Fruit fly (Drosophila melanogaster): ENCODE data around the gene CG4313.

CG4313 gene

dm6 chrX:2011288-2012120, 30.2 kb upstream of the CG4313 start (continued):
- TF ChIP-seq fkh (GFP tag; optimal IDR thresholded peaks at IDR 0.05) (no peak), CG8632 (GFP tag; optimal IDR thresholded peaks at IDR 0.05) (peak; percentile 60), topi (GFP tag; optimal IDR thresholded peaks at IDR 0.05) (peak; percentile 37), Sox102F (GFP tag; optimal IDR thresholded peaks at IDR 0.05) (peak; percentile 59), Ets96B (tag; optimal IDR thresholded peaks at IDR 0.05) (peak; percentile 40), ss (GFP tag; optimal IDR thresholded peaks at IDR 0.05) (no peak), CG6276 (GFP tag; optimal IDR thresholded peaks at IDR 0.05) (peak; percentile 54), acj6 (GFP tag; optimal IDR thresholded peaks at IDR 0.05) (peak; percentile 57), CG6808 (GFP tag; optimal IDR thresholded peaks at IDR 0.05) (peak; percentile 16), Eip93F (GFP tag; optimal IDR thresholded peaks at IDR 0.05) (no peak), Hr4 (GFP tag; optimal IDR thresholded peaks at IDR 0.05) (peak; percentile 79), fd85E (GFP tag; optimal IDR thresholded peaks at IDR 0.05) (no peak), esn (GFP tag; optimal IDR thresholded peaks at IDR 0.05) (peak; percentile 68), CG3032 (tag; optimal IDR thresholded peaks at IDR 0.05) (peak; percentile 15), OdsH (GFP tag; optimal IDR thresholded peaks at IDR 0.05) (peak; percentile 70), dac (GFP tag; optimal IDR thresholded peaks at IDR 0.05) (no peak), Sox15 (GFP tag; optimal IDR thresholded peaks at IDR 0.05) (peak; percentile 31), CG8119 (GFP tag; IDR thresholded peaks at IDR 0.05) (peak; percentile 50; the same call in 2 of the 3 replicates)

- TF ChIP-seq Met (GFP tag; optimal IDR thresholded peaks at IDR 0.05) (no peak), CG8119 (GFP tag; IDR thresholded peaks at IDR 0.05) (peak; percentile 36; the same call in 1 of the 3 replicates), CG6163 (GFP tag; IDR thresholded peaks at IDR 0.05) (peak; percentile 60), ss (GFP tag; optimal IDR thresholded peaks at IDR 0.05) (peak in 1 of 2 experiments; percentile 28), Eip78C (GFP tag) (peak; percentile 1)
Measured at dm6 chrX:2012121-2012452, 29.6 kb upstream of the CG4313 start.

dm6 chrX:2012837-2013236, 28.8 kb upstream of the CG4313 start:
- 0 out of 2 replicates have a peak, but pooled peaks have one; percentile 14 for TF ChIP-seq CG11294 (GFP tag; IDR thresholded peaks at IDR 0.05)
- no peak for TF ChIP-seq Ets21C (GFP tag; optimal IDR thresholded peaks at IDR 0.05)
- TF ChIP-seq acj6 (GFP tag; optimal IDR thresholded peaks at IDR 0.05), result no peak
- peak; percentile 43 for TF ChIP-seq Blimp-1 (GFP tag; optimal IDR thresholded peaks at IDR 0.05)
- TF ChIP-seq CG34406 (GFP tag; optimal IDR thresholded peaks at IDR 0.05), result peak; percentile 13
- peak; percentile 26; the same call in 1 of the 2 replicates for TF ChIP-seq CG15336 (GFP tag; IDR thresholded peaks at IDR 0.05)
- TF ChIP-seq pdm3 (GFP tag; optimal IDR thresholded peaks at IDR 0.05), result no peak
- no peak for TF ChIP-seq Lpt (GFP tag; optimal IDR thresholded peaks at IDR 0.05)
- no peak for TF ChIP-seq CG4318 (GFP tag; optimal IDR thresholded peaks at IDR 0.05)
- no peak for TF ChIP-seq CG6276 (GFP tag; optimal IDR thresholded peaks at IDR 0.05)
- no peak for TF ChIP-seq CG8319 (GFP tag; optimal IDR thresholded peaks at IDR 0.05)
- TF ChIP-seq CG31627 (GFP tag; optimal IDR thresholded peaks at IDR 0.05), result peak; percentile 19
- TF ChIP-seq Hr39 (GFP tag; optimal IDR thresholded peaks at IDR 0.05), result no peak
- no peak for TF ChIP-seq dac (GFP tag; optimal IDR thresholded peaks at IDR 0.05)
- TF ChIP-seq spab (GFP tag; optimal IDR thresholded peaks at IDR 0.05), result peak; percentile 48
- TF ChIP-seq CG8632 (GFP tag; optimal IDR thresholded peaks at IDR 0.05), result peak; percentile 32
- TF ChIP-seq CG6792 (GFP tag; optimal IDR thresholded peaks at IDR 0.05), result peak; percentile 51
- no peak for TF ChIP-seq CG10631 (GFP tag; optimal IDR thresholded peaks at IDR 0.05)
- peak; percentile 37 for TF ChIP-seq CG16779 (tag; optimal IDR thresholded peaks at IDR 0.05)
- TF ChIP-seq Sox14 (GFP tag; optimal IDR thresholded peaks at IDR 0.05), result peak; percentile 49
- TF ChIP-seq CG7368 (GFP tag; optimal IDR thresholded peaks at IDR 0.05), result peak; percentile 73
- no peak for TF ChIP-seq CG32006 (GFP tag; optimal IDR thresholded peaks at IDR 0.05)
- TF ChIP-seq Eip93F (GFP tag; optimal IDR thresholded peaks at IDR 0.05), result no peak
- TF ChIP-seq fd85E (GFP tag; optimal IDR thresholded peaks at IDR 0.05), result peak; percentile 34
- TF ChIP-seq vri (GFP tag; optimal IDR thresholded peaks at IDR 0.05), result no peak
- TF ChIP-seq CG6808 (GFP tag; optimal IDR thresholded peaks at IDR 0.05), result peak; percentile 75
- TF ChIP-seq Eip78C (GFP tag), result peak; percentile 80
- peak; percentile 39 for TF ChIP-seq lz (GFP tag; optimal IDR thresholded peaks at IDR 0.05)
- peak; percentile 74 for TF ChIP-seq CG6854 (GFP tag; optimal IDR thresholded peaks at IDR 0.05)
- no peak for TF ChIP-seq Ets96B (tag; optimal IDR thresholded peaks at IDR 0.05)
- peak; percentile 37 for TF ChIP-seq dsx (GFP tag; optimal IDR thresholded peaks at IDR 0.05; ENCODE audit: poor library complexity, severe bottlenecking)
- no peak for TF ChIP-seq OdsH (GFP tag; optimal IDR thresholded peaks at IDR 0.05)
- no peak for TF ChIP-seq fkh (GFP tag; optimal IDR thresholded peaks at IDR 0.05)
- no peak for TF ChIP-seq topi (GFP tag; optimal IDR thresholded peaks at IDR 0.05)
- TF ChIP-seq CG6163 (GFP tag; IDR thresholded peaks at IDR 0.05), result peak; percentile 73
- TF ChIP-seq CG3032 (tag; optimal IDR thresholded peaks at IDR 0.05), result peak; percentile 55
- TF ChIP-seq esn (GFP tag; optimal IDR thresholded peaks at IDR 0.05), result peak; percentile 64
- TF ChIP-seq Sox15 (GFP tag; optimal IDR thresholded peaks at IDR 0.05), result no peak
- TF ChIP-seq ss (GFP tag; optimal IDR thresholded peaks at IDR 0.05), result peak; percentile 54 to 80
